Fruit fly (Drosophila melanogaster) whole organism, prepupa: ENCODE results near the gene CG17930.
A peak's percentile ranks its signal among the peaks of the same experiment; 100 is the strongest.

Experiments used
- CG3919 ChIP-seq: fragments of 200-800 bp; sonication (Bioruptor generic); optimal IDR thresholded peaks from 3 replicates; lab custom pipeline; 2016; ENCODE audit warnings: missing biosample characterization, missing genetic modification characterization
- CG6276 ChIP-seq: fragments of 200-800 bp; sonication (Bioruptor generic); optimal IDR thresholded peaks from 2 replicates; lab custom pipeline; 2017; ENCODE audit warnings: missing biosample characterization, mild to moderate bottlenecking, missing genetic modification characterization
- CG6808 ChIP-seq: fragments of 200-800 bp; sonication (Bioruptor generic); optimal IDR thresholded peaks from 3 replicates; lab custom pipeline; 2017; ENCODE audit warnings: missing biosample characterization, missing genetic modification characterization, mild to moderate bottlenecking, moderate library complexity, missing genetic modification reagents
- Ets96B ChIP-seq: fragments of 200-800 bp; optimal IDR thresholded peaks from 2 replicates; lab custom pipeline; 2019; ENCODE audit warnings: missing biosample characterization, mild to moderate bottlenecking, missing genetic modification characterization, moderate library complexity
- Gug ChIP-seq: fragments of 200-800 bp; sonication (Bioruptor generic); IDR thresholded peaks from 2 replicates; pipeline ENCODE4 v1.3.6; 2022; ENCODE audit warnings: missing biosample characterization, missing genetic modification characterization
- Hr38 ChIP-seq: sonication (Bioruptor generic); optimal IDR thresholded peaks from 2 replicates; lab custom pipeline; 2016; ENCODE audit warnings: missing biosample characterization, missing genetic modification characterization
- cyc ChIP-seq: fragments of 200-800 bp; sonication (Bioruptor generic); optimal IDR thresholded peaks from 3 replicates; lab custom pipeline; 2016; ENCODE audit warnings: missing biosample characterization, missing genetic modification characterization
- esn ChIP-seq: fragments of 200-800 bp; sonication (Bioruptor generic); optimal IDR thresholded peaks from 2 replicates; lab custom pipeline; 2016; ENCODE audit warnings: missing biosample characterization, mild to moderate bottlenecking, missing genetic modification characterization, moderate library complexity
- svp ChIP-seq: fragments of 200-800 bp; sonication (Bioruptor generic); peaks from one replicate; lab custom pipeline; 2016; ENCODE audit warnings: missing biosample characterization, missing genetic modification characterization
- topi ChIP-seq: fragments of 200-800 bp; sonication (Bioruptor generic); optimal IDR thresholded peaks from 3 replicates; lab custom pipeline; 2016; ENCODE audit warnings: missing biosample characterization, missing genetic modification characterization

CG17930 gene

DNA sequence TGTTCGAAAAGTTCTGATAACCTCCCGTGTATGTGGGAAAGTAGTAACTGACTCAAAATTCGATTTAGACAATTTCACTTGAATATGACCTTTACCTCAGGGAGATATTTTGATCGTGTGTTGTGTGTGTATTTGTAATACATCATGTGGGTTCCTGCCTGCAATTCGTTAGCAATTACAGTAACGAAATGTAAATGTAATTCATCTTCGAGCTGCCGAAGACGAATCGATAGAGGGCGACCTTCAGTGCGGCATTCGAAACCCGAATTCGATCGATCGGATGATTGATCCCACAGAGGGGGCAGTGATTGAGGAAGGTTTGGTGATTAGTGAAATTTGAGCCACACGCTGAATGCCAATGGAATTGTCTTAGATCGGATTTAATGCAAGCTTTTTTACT is 42.8 kb downstream of the CG17930 start, which contains the start of gene CG10317:
Gene CG10317, minus strand, starts transcription at position 101 of the 400 bp plus-strand sequence.
- no peak for TF ChIP-seq CG6276 (GFP tag; lab: Kevin White, UChicago)
- TF ChIP-seq CG6808 (GFP tag; lab: Kevin White, UChicago), result no peak
- no peak for TF ChIP-seq esn (GFP tag; lab: Kevin White, UChicago)
- TF ChIP-seq CG3919 (GFP tag; lab: Kevin White, UChicago), result no peak
- no peak for TF ChIP-seq Gug (GFP tag; lab: Robert Waterston, UW)
- no peak for TF ChIP-seq Ets96B (tag; lab: Kevin White, UChicago)
- TF ChIP-seq, all 60 proteins: peak for 0

DNA sequence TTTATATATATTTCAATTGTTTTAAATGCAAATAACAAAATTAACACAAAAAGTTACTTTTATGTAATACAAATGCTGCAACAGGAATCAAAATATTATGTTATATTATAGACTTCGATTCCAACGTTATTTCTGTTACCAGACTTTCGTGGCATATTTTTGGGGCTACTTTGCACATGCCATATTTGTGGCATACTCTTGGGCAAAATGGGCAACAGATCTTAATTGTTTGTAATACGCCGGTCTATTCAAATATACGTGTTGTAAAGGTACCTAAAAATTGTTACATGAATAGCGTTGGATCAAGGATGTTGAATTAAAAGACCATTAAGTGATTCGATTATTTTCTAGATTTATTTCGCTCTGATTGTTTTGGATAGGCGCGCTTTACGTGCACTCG is 46.5 kb downstream of the CG17930 start:
- peak; percentile 26 for TF ChIP-seq svp (GFP tag; lab: Kevin White, UChicago)
- TF ChIP-seq cyc (GFP tag; lab: Kevin White, UChicago), result no peak
- no peak for TF ChIP-seq Hr38 (GFP tag; lab: Kevin White, UChicago)
- no peak for TF ChIP-seq topi
- no peak for TF ChIP-seq CG6808 (GFP tag; lab: Kevin White, UChicago)
